Worm (Caenorhabditis elegans): Measurements from ENCODE around the gene msrp-5.
A peak's percentile ranks its signal among the peaks of the same experiment; 100 is the strongest.
"Not testable (repeated sequence)": the region's sequence is repeated elsewhere in the genome, so short reads cannot be mapped to it uniquely, and the experiment has no call there.

msrp-5 gene

DNA sequence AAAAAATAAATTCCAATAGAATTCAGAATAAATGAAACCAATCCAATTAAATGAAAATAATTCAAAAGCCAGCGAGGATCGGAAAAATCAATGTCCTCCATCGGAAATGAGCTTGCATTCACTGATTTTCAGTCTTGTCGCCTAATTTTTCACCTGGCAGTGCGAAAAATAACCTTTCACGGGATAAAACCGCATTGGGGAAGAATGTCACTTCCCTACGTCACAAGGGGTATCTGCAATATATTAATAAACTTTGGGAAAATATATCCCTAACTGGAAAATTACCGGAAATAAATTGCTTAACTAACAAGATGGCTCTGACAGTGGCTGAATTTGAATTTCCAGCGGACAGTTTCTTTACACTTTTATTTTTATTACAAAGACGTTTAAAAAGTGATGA, 11.4 kb upstream of the msrp-5 start, which contains the start of gene sri-77:
Gene sri-77, minus strand, starts transcription at position 101 of the 400 bp plus-strand sequence.
- no peak for TF ChIP-seq snpc-4 (tag; optimal IDR thresholded peaks at IDR 0.05)
- no peak for TF ChIP-seq ztf-4 (tag; optimal IDR thresholded peaks at IDR 0.05)
- no peak for TF ChIP-seq hmg-11 (tag; optimal IDR thresholded peaks at IDR 0.05)
- no peak for TF ChIP-seq elt-1 (tag; optimal IDR thresholded peaks at IDR 0.05)
- TF ChIP-seq R02D3.7 (tag; optimal IDR thresholded peaks at IDR 0.05), result no peak
- TF ChIP-seq ceh-9 (tag; optimal IDR thresholded peaks at IDR 0.05), result no peak
- no peak for TF ChIP-seq lsy-12 (tag; optimal IDR thresholded peaks at IDR 0.05)
- no peak for TF ChIP-seq pqm-1 (tag; optimal IDR thresholded peaks at IDR 0.05)
- TF ChIP-seq aly-2 (tag; optimal IDR thresholded peaks at IDR 0.05), result no peak

DNA sequence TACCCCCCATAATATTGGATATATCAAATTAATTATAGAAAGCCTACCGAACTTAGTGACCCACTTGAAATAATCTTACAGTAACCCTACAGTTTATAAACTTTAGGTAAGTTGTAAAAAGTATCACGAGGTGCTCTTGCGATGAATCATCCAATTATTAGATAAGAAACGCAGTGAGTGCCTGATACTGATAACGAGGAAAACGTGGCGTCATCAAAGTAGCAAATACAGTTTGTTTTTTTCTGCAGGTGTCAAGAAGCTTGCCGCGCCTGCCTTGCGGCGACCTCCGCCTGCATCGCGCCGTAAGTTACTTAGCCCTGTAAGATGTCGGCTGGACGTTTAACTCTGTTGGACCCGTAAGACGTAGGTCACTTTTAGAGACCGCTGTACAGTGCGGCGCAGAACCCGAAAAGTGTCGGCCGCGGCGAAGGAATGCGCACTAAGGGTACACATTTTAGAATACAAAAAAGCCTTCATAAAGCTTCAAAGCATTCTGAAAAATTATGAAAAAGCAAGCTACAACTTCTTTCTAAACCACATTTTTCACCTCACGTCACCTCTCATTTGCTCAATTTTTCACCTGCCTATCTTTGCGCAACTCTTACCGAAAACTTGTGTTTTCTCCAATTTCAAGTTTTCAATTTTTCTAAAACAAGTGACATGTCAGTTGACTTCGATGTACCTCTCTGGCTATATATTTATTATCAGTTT, 6.4 kb upstream of the msrp-5 start, which contains the start of gene sri-38:
Gene sri-38, plus strand, starts transcription at position 661 of the 711 bp plus-strand sequence.
- TF ChIP-seq eor-1 (tag; optimal IDR thresholded peaks at IDR 0.05) (no peak), ztf-11 (tag; optimal IDR thresholded peaks at IDR 0.05) (no peak), jun-1 (tag; optimal IDR thresholded peaks at IDR 0.05) (peak; percentile 55), fos-1 (tag; optimal IDR thresholded peaks at IDR 0.05) (peak; percentile 30), elt-2 (tag; optimal IDR thresholded peaks at IDR 0.05) (peak; percentile 96), ama-1 (optimal IDR thresholded peaks at IDR 0.05) (no peak), egl-27 (tag; optimal IDR thresholded peaks at IDR 0.05) (no peak), ceh-9 (tag; optimal IDR thresholded peaks at IDR 0.05) (no peak), pqm-1 (tag; optimal IDR thresholded peaks at IDR 0.05) (peak; percentile 73)

DNA sequence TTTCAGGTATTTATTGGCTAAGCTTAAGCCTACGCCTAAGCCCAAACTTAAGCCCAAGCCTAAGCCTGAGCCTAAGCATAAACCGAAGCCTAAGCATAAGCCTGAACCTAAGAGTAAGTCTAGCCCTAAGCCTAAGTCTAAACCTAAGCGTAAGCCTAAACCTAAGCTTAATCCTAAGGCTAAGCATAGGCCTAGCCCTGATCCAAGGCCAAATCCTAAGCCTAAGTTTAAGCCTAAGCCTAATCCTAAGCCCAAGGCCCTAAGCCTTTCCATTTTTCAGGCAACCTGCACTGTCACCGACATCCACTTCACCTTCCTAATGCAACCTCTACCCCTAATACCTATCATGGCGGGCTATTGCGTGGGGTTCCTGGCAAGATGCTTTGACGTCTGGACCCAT, 5.7 kb upstream of the msrp-5 start:
- TF ChIP-seq pha-4 (tag; optimal IDR thresholded peaks at IDR 0.05), result no peak
- no peak for TF ChIP-seq eor-1 (tag; optimal IDR thresholded peaks at IDR 0.05)
- no peak for TF ChIP-seq hmg-11 (tag; optimal IDR thresholded peaks at IDR 0.05)
- no peak for TF ChIP-seq lsy-12 (tag; optimal IDR thresholded peaks at IDR 0.05)
- no peak for TF ChIP-seq skn-1 (tag; optimal IDR thresholded peaks at IDR 0.05)
- TF ChIP-seq R02D3.7 (tag; optimal IDR thresholded peaks at IDR 0.05), result no peak
- TF ChIP-seq elt-1 (tag; optimal IDR thresholded peaks at IDR 0.05), result no peak
- no peak for TF ChIP-seq egl-5 (tag; optimal IDR thresholded peaks at IDR 0.05)
- TF ChIP-seq lin-39 (tag; optimal IDR thresholded peaks at IDR 0.05), result no peak
- TF ChIP-seq ama-1 (optimal IDR thresholded peaks at IDR 0.05), result no peak
- no peak for TF ChIP-seq nhr-12 (tag; optimal IDR thresholded peaks at IDR 0.05)
- no peak for TF ChIP-seq nfya-1 (tag; optimal IDR thresholded peaks at IDR 0.05; ENCODE audit: insufficient read depth)

DNA sequence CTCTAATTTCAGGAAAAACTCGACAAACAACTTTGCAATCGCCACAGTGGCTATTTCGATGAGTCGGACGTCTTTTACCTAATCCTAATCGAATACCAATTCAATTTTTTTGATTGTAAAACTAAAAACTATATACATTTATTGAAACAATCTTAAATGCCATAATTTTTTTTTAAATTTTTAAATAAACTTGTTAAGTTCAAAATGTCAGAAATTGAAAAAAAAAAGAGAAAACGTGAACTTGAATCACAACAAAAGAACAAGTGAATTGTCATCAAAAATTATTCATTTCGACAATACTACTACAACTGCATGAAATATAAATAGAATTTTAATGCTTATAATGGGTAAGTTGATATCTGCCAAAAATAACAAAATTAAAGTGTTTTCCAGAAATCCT, 4.5 kb upstream of the msrp-5 start, which contains the start of gene D2062.13:
Gene D2062.13, plus strand, starts transcription at position 301 of the 400 bp plus-strand sequence.
- not testable (repeated sequence) for TF ChIP-seq lsy-12 (tag; optimal IDR thresholded peaks at IDR 0.05); nfya-1 (tag; optimal IDR thresholded peaks at IDR 0.05; ENCODE audit: insufficient read depth); elt-2 (tag; optimal IDR thresholded peaks at IDR 0.05)

DNA sequence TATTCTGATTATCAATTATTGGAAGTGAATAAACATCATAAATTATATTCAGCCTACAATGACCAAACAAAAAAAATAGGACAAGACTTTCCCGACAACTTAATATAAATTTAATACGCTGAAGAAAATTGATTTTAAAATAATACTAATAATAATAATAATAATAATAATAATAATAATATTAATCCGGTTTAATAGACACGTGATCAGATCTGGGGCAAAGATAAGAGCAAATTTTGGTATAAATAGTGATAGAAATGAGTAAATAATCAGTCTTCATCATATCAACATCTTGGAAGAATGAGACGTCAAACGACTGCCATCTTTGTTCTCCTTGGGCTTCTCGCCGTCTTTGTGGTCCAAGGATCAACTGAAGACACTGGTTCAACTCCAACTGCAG, 2.4 kb downstream of the msrp-5 start, which contains the start of gene msrp-6:
Gene msrp-6, plus strand, starts transcription at position 301 of the 400 bp plus-strand sequence.
- TF ChIP-seq nhr-28, lin-39, mml-1 (tag; optimal IDR thresholded peaks at IDR 0.05): not testable (repeated sequence)

DNA sequence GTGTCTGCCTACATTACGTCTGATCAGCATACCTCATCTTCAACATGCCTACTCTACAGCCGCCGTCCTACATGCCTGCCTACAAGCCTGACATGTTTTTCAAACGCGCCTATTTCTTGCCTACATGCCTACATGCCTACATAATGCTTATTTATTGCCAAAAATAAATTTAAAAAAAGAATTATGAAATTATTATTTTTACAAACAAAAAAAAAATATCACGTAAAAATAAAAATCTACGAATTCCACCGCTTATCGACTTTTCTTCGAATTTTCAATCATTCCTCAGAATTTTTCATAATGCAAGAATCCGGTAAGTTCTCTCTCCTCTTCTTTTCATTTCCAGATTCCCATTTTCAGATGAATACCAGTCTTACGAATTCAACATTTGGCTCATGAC, 5.7 kb downstream of the msrp-5 start, which contains the start of gene D2062.5:
Gene D2062.5, plus strand, starts transcription at position 301 of the 400 bp plus-strand sequence.
- no peak for TF ChIP-seq daf-12 (tag; optimal IDR thresholded peaks at IDR 0.05)
- no peak for TF ChIP-seq eor-1 (tag; optimal IDR thresholded peaks at IDR 0.05)
- no peak for TF ChIP-seq elt-2 (tag; optimal IDR thresholded peaks at IDR 0.05)
- no peak for TF ChIP-seq nhr-67 (tag; optimal IDR thresholded peaks at IDR 0.05)
- no peak for TF ChIP-seq unc-39 (tag; optimal IDR thresholded peaks at IDR 0.05)
- no peak for TF ChIP-seq zag-1 (tag; optimal IDR thresholded peaks at IDR 0.05)
- TF ChIP-seq nhr-43 (tag; optimal IDR thresholded peaks at IDR 0.05; ENCODE audit: poor library complexity, severe bottlenecking), result no peak
- TF ChIP-seq lsy-12 (tag; optimal IDR thresholded peaks at IDR 0.05), result no peak
- no peak for TF ChIP-seq ztf-4 (tag; optimal IDR thresholded peaks at IDR 0.05)
- TF ChIP-seq sea-2 (GFP tag; optimal IDR thresholded peaks at IDR 0.05), result no peak
- TF ChIP-seq ceh-82 (tag; optimal IDR thresholded peaks at IDR 0.05), result no peak
- TF ChIP-seq pqm-1 (tag; optimal IDR thresholded peaks at IDR 0.05), result no peak
- TF ChIP-seq ztf-11 (tag; optimal IDR thresholded peaks at IDR 0.05), result no peak
- no peak for TF ChIP-seq tbx-2 (tag; optimal IDR thresholded peaks at IDR 0.05)
